Worm (Caenorhabditis elegans): ENCODE results near the gene znf-782.

DNA sequence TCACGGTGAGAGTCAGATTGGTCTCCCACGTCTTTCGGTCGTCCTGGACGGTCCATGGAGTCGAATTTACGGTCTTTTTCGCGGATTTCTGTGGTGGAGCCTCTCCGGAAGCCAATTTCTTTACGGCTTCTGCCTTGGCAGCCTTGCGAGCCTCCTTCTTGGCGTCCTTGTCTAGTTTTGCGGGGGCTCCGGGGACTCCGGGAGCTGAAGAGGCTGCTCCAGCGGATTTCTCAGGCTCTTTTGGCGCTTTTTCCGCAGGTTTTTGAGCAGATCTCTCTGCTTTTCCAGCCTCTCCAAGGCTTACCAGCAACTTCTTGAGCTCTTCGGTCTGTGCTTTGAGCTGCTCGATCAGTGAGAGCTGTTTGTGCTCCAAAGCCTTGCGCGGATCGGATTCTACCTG lies 11.6 kb downstream of the znf-782 start:
- TF ChIP-seq hmbx-1 (tag; optimal IDR thresholded peaks at IDR 0.05) (no peak), ama-1 (optimal IDR thresholded peaks at IDR 0.05) (no peak), F13C5.2 (tag; optimal IDR thresholded peaks at IDR 0.05) (no peak), pes-1 (GFP tag; IDR thresholded peaks at IDR 0.05) (no peak), B0310.2 (tag; optimal IDR thresholded peaks at IDR 0.05) (no peak), flt-1 (GFP tag; IDR thresholded peaks at IDR 0.05) (no peak), ets-7 (tag; optimal IDR thresholded peaks at IDR 0.05) (no peak), ceh-13 (GFP tag; optimal IDR thresholded peaks at IDR 0.05) (no peak)
